Worm (Caenorhabditis elegans) whole organism, young adult: ENCODE data around the gene F22B3.10.

Source experiments
- B0019.2 ChIP-seq: fragments of 200-800 bp; sonication (Bioruptor generic); conservative IDR thresholded peaks from 2 replicates; pipeline ENCODE4 v1.3.6; 2022; ENCODE audit warnings: missing genetic modification reagents, missing genetic modification characterization, missing compliant biosample characterization
- B0035.1 ChIP-seq: sonication (generic microtip); optimal IDR thresholded peaks from 2 replicates; lab custom pipeline; 2016; ENCODE audit warnings: missing genetic modification characterization, mild to moderate bottlenecking, missing compliant biosample characterization, missing genotype, missing genetic modification reagents
- C17E4.6 ChIP-seq: fragments of 200-800 bp; sonication (Bioruptor generic); IDR thresholded peaks from 2 replicates; pipeline ENCODE4 v1.3.6; 2022; ENCODE audit warnings: missing genetic modification reagents, missing genetic modification characterization, missing compliant biosample characterization
- D2030.7 ChIP-seq: fragments of 200-800 bp; sonication (Bioruptor generic); IDR thresholded peaks from 2 replicates; pipeline ENCODE4 v1.3.6; 2022; ENCODE audit warnings: missing genetic modification reagents, missing genetic modification characterization, missing compliant biosample characterization
- F10E7.11 ChIP-seq: sonication (generic microtip); optimal IDR thresholded peaks from 2 replicates; lab custom pipeline; 2017; ENCODE audit warnings: mild to moderate bottlenecking, missing genetic modification characterization, moderate library complexity, missing compliant biosample characterization
- F22D6.2 ChIP-seq: sonication (generic microtip); optimal IDR thresholded peaks from 2 replicates; lab custom pipeline; 2016; ENCODE audit warnings: mild to moderate bottlenecking, missing genetic modification characterization, missing compliant biosample characterization
- F55B11.4 ChIP-seq: sonication (generic microtip); optimal IDR thresholded peaks from 2 replicates; lab custom pipeline; 2016; ENCODE audit warnings: missing compliant biosample characterization, missing genetic modification characterization, borderline replicate concordance; ENCODE audit not compliant: insufficient read depth
- F57A8.1 ChIP-seq: fragments of 200-800 bp; sonication (Bioruptor generic); optimal IDR thresholded peaks from 2 replicates; lab custom pipeline; 2018; ENCODE audit warnings: mild to moderate bottlenecking, missing genetic modification characterization, moderate library complexity, missing compliant biosample characterization
- Y67H2A.10 ChIP-seq: fragments of 200-800 bp; sonication (Bioruptor generic); conservative IDR thresholded peaks from 2 replicates; pipeline ENCODE4 v1.3.6; 2022; ENCODE audit warnings: missing genetic modification reagents, missing genetic modification characterization, missing compliant biosample characterization
- Y95B8A.8 ChIP-seq: fragments of 200-800 bp; sonication (Bioruptor generic); IDR thresholded peaks from 2 replicates; pipeline ENCODE4 v1.3.6; 2022; ENCODE audit warnings: missing genetic modification reagents, missing genetic modification characterization, missing compliant biosample characterization
- akir-1 ChIP-seq: fragments of 200-800 bp; sonication (Bioruptor generic); optimal IDR thresholded peaks from 2 replicates; lab custom pipeline; 2018; ENCODE audit warnings: mild to moderate bottlenecking, missing genetic modification characterization, moderate library complexity, missing compliant biosample characterization
- ama-1 ChIP-seq, 3 experiments: fragments of 150-350 bp in 1 of 3; sonication (generic microtip) in 2 of 3; optimal IDR thresholded peaks; 2 replicates each; lab custom pipeline; 2014 to 2018; ENCODE audit warnings: missing biosample characterization in 2 of 3, missing genetic modification characterization in 2 of 3, missing genetic modification reagents in 2 of 3
- attf-5 ChIP-seq: fragments of 200-800 bp; sonication (Bioruptor generic); optimal IDR thresholded peaks from 2 replicates; lab custom pipeline; 2018; ENCODE audit warnings: mild to moderate bottlenecking, missing genetic modification characterization, missing compliant biosample characterization
- attf-6 ChIP-seq: fragments of 200-800 bp; sonication (Bioruptor generic); IDR thresholded peaks from 2 replicates; pipeline ENCODE4 v1.3.6; 2022; ENCODE audit warnings: missing genetic modification reagents, missing genetic modification characterization, missing compliant biosample characterization
- bed-1 ChIP-seq: fragments of 200-800 bp; sonication (Bioruptor generic); IDR thresholded peaks from 2 replicates; pipeline ENCODE4 v1.3.6; 2022; ENCODE audit warnings: missing genetic modification reagents, missing genetic modification characterization, missing compliant biosample characterization
- ceh-91 ChIP-seq: fragments of 200-800 bp; sonication (Bioruptor generic); IDR thresholded peaks from 2 replicates; pipeline ENCODE4 v1.3.6; 2022; ENCODE audit warnings: missing genetic modification reagents, missing genetic modification characterization, missing compliant biosample characterization
- dpff-1 ChIP-seq: sonication (generic microtip); optimal IDR thresholded peaks from 2 replicates; lab custom pipeline; 2017; ENCODE audit warnings: mild to moderate bottlenecking, missing genetic modification characterization, missing compliant biosample characterization
- dpl-1 ChIP-seq: fragments of 150-350 bp; optimal IDR thresholded peaks from 2 replicates; lab custom pipeline; 2014; ENCODE audit warnings: missing biosample characterization, missing genetic modification reagents, missing genetic modification characterization
- efl-1 ChIP-seq: fragments of 150-350 bp; optimal IDR thresholded peaks from 2 replicates; lab custom pipeline; 2014; ENCODE audit warnings: missing biosample characterization, missing genetic modification reagents, missing genetic modification characterization
- fkh-3 ChIP-seq: sonication (generic microtip); optimal IDR thresholded peaks from 2 replicates; lab custom pipeline; 2016; ENCODE audit warnings: mild to moderate bottlenecking, missing genetic modification characterization, missing compliant biosample characterization
- hlh-12 ChIP-seq: sonication (generic microtip); optimal IDR thresholded peaks from 2 replicates; lab custom pipeline; 2016; ENCODE audit warnings: missing genetic modification characterization, missing compliant biosample characterization
- hmg-20 ChIP-seq: fragments of 200-800 bp; sonication (Bioruptor generic); IDR thresholded peaks from 2 replicates; pipeline ENCODE4 v1.3.6; 2022; ENCODE audit warnings: missing genetic modification reagents, missing genetic modification characterization, missing compliant biosample characterization
- lag-1 ChIP-seq: fragments of 200-800 bp; sonication (Bioruptor generic); IDR thresholded peaks from 2 replicates; pipeline ENCODE4 v1.3.6; 2022; ENCODE audit warnings: missing genetic modification reagents, missing genetic modification characterization, missing compliant biosample characterization
- lin-26 ChIP-seq: fragments of 200-800 bp; sonication (Bioruptor generic); IDR thresholded peaks from 2 replicates; pipeline ENCODE4 v1.3.6; 2022; ENCODE audit warnings: missing genetic modification reagents, missing genetic modification characterization, missing compliant biosample characterization
- lin-54 ChIP-seq: fragments of 200-800 bp; sonication (Bioruptor generic); optimal IDR thresholded peaks from 2 replicates; lab custom pipeline; 2018; ENCODE audit warnings: mild to moderate bottlenecking, missing genetic modification characterization, missing compliant biosample characterization
- lsl-1 ChIP-seq: fragments of 200-800 bp; sonication (Bioruptor generic); optimal IDR thresholded peaks from 2 replicates; lab custom pipeline; 2018; ENCODE audit warnings: mild to moderate bottlenecking, missing genetic modification characterization, moderate library complexity, missing compliant biosample characterization
- madf-6 ChIP-seq: fragments of 200-800 bp; sonication (Bioruptor generic); IDR thresholded peaks from 2 replicates; pipeline ENCODE4 v1.3.6; 2022; ENCODE audit warnings: missing genetic modification reagents, missing genetic modification characterization, missing compliant biosample characterization
- madf-8 ChIP-seq: fragments of 200-800 bp; sonication (Bioruptor generic); conservative IDR thresholded peaks from 2 replicates; pipeline ENCODE4 v1.3.6; 2022; ENCODE audit warnings: missing genetic modification reagents, missing genetic modification characterization, missing compliant biosample characterization
- mel-28 ChIP-seq: sonication (generic microtip); optimal IDR thresholded peaks from 2 replicates; lab custom pipeline; 2016; ENCODE audit warnings: borderline replicate concordance, mild to moderate bottlenecking, missing genetic modification characterization, missing compliant biosample characterization
- mxl-1 ChIP-seq: sonication (generic microtip); optimal IDR thresholded peaks from 2 replicates; lab custom pipeline; 2016; ENCODE audit warnings: missing genetic modification characterization, missing compliant biosample characterization
- nfya-1 ChIP-seq: sonication (generic microtip); optimal IDR thresholded peaks from 2 replicates; lab custom pipeline; 2017; ENCODE audit warnings: antibody characterized with exemption, missing compliant biosample characterization, missing genetic modification characterization, borderline replicate concordance; ENCODE audit not compliant: insufficient read depth
- nfya-2 ChIP-seq: fragments of 200-800 bp; sonication (Bioruptor generic); IDR thresholded peaks from 2 replicates; pipeline ENCODE4 v1.3.6; 2022; ENCODE audit warnings: missing genetic modification reagents, missing genetic modification characterization, missing compliant biosample characterization
- nhr-27 ChIP-seq: fragments of 200-800 bp; sonication (Bioruptor generic); optimal IDR thresholded peaks from 2 replicates; lab custom pipeline; 2018; ENCODE audit warnings: mild to moderate bottlenecking, missing genetic modification characterization, moderate library complexity, missing compliant biosample characterization
- nhr-90 ChIP-seq: sonication (generic microtip); optimal IDR thresholded peaks from 2 replicates; lab custom pipeline; 2016; ENCODE audit warnings: missing genotype, mild to moderate bottlenecking, missing genetic modification characterization, missing compliant biosample characterization
- rcor-1 ChIP-seq: fragments of 200-800 bp; sonication (Bioruptor generic); IDR thresholded peaks from 2 replicates; pipeline ENCODE4 v1.3.6; 2022; ENCODE audit warnings: missing genetic modification reagents, missing genetic modification characterization, missing compliant biosample characterization
- rec-8 ChIP-seq, 2 experiments: sonication (generic microtip); optimal IDR thresholded peaks; 2 replicates each; lab custom pipeline; 2016; ENCODE audit warnings: mild to moderate bottlenecking in 2 of 2, missing genetic modification characterization in 2 of 2, missing genetic modification reagents in 2 of 2, missing genotype in 2 of 2, missing biosample characterization in 1 of 2, missing compliant biosample characterization in 1 of 2, moderate library complexity in 1 of 2
- rpc-1 ChIP-seq, 2 experiments: fragments of 150-350 bp in 1 of 2; sonication (generic microtip) in 1 of 2; optimal IDR thresholded peaks; 2 replicates each; lab custom pipeline; 2014 to 2018; ENCODE audit warnings: missing biosample characterization in 1 of 2, missing genetic modification characterization in 1 of 2, missing genetic modification reagents in 1 of 2, missing genotype in 1 of 2
- sdz-38 ChIP-seq: sonication (generic microtip); optimal IDR thresholded peaks from 2 replicates; lab custom pipeline; 2016; ENCODE audit warnings: missing genotype, missing genetic modification characterization, missing compliant biosample characterization
- snpc-3.4 ChIP-seq: sonication (generic microtip); optimal IDR thresholded peaks from 2 replicates; lab custom pipeline; 2017; ENCODE audit warnings: missing genetic modification characterization, mild to moderate bottlenecking, missing compliant biosample characterization, antibody characterized with exemption, moderate library complexity, missing genotype, missing genetic modification reagents
- snpc-4 ChIP-seq, 5 experiments: fragments of 150-350 bp in 1 of 5; sonication (generic microtip) in 4 of 5; optimal IDR thresholded peaks; 2 replicates each; lab custom pipeline; 2014 to 2018; ENCODE audit warnings: missing genetic modification characterization in 5 of 5, missing biosample characterization in 3 of 5, antibody characterized with exemption in 2 of 5, mild to moderate bottlenecking in 2 of 5, missing compliant biosample characterization in 2 of 5, missing genotype in 2 of 5, moderate library complexity in 2 of 5, missing genetic modification reagents in 1 of 5
- sptf-2 ChIP-seq: fragments of 200-800 bp; sonication (Bioruptor generic); optimal IDR thresholded peaks from 2 replicates; lab custom pipeline; 2018; ENCODE audit warnings: mild to moderate bottlenecking, missing genetic modification characterization, missing compliant biosample characterization
- unc-130 ChIP-seq: sonication (generic microtip); optimal IDR thresholded peaks from 2 replicates; lab custom pipeline; 2016; ENCODE audit warnings: missing genetic modification reagents, missing genetic modification characterization, missing compliant biosample characterization
- unc-62 ChIP-seq: fragments of 150-350 bp; optimal IDR thresholded peaks from 2 replicates; lab custom pipeline; 2014; ENCODE audit warnings: missing biosample characterization, missing genetic modification reagents, missing genetic modification characterization
- xnd-1 ChIP-seq: sonication (generic microtip); optimal IDR thresholded peaks from 2 replicates; lab custom pipeline; 2016; ENCODE audit warnings: missing genotype, missing genetic modification reagents, missing genetic modification characterization, missing compliant biosample characterization
- ztf-28 ChIP-seq: fragments of 200-800 bp; sonication (Bioruptor generic); IDR thresholded peaks from 2 replicates; pipeline ENCODE4 v1.3.6; 2022; ENCODE audit warnings: missing genetic modification reagents, missing genetic modification characterization, missing compliant biosample characterization
- ztf-3 ChIP-seq: fragments of 200-800 bp; sonication (Bioruptor generic); optimal IDR thresholded peaks from 2 replicates; lab custom pipeline; 2018; ENCODE audit warnings: mild to moderate bottlenecking, missing genetic modification characterization, missing compliant biosample characterization

Gene F22B3.10

ce11 chrIV:11403288-11403991 lies 11.4 kb downstream of the F22B3.10 start, which contains the start of the genes memi-3 and cyp-31A2:
TSS of gene memi-3 (minus strand) at chrIV:11403338.
TSS of gene cyp-31A2 (plus strand) at chrIV:11403961.
- no peak for TF ChIP-seq F10E7.11 (tag; lab: Kevin White, UChicago)
- no peak for TF ChIP-seq B0019.2 (GFP tag; lab: Robert Waterston, UW)
- no peak for TF ChIP-seq sptf-2
- peak; percentile 76 for TF ChIP-seq efl-1 (GFP tag; lab: Kevin White, UChicago)
- no peak for TF ChIP-seq rcor-1 (GFP tag; lab: Robert Waterston, UW)
- no peak for TF ChIP-seq nfya-1
- TF ChIP-seq ceh-91 (GFP tag; lab: Robert Waterston, UW): peak; percentile 40; the same call in 1 of the 2 replicates
- TF ChIP-seq lin-26: no peak
- no peak for TF ChIP-seq hmg-20 (GFP tag; lab: Robert Waterston, UW)
- no peak for TF ChIP-seq nhr-27 (tag; lab: Kevin White, UChicago)
- no peak for TF ChIP-seq C17E4.6 (GFP tag; lab: Robert Waterston, UW)
- TF ChIP-seq ztf-28 (GFP tag; lab: Robert Waterston, UW): no peak
- no peak for TF ChIP-seq dpff-1 (tag; lab: Kevin White, UChicago)
- no peak for TF ChIP-seq mel-28 (tag; lab: Kevin White, UChicago)
- TF ChIP-seq Y95B8A.8 (GFP tag; lab: Robert Waterston, UW): no peak
- TF ChIP-seq madf-6 (GFP tag; lab: Robert Waterston, UW): peak; percentile 86
- no peak for TF ChIP-seq sdz-38 (tag; lab: Kevin White, UChicago)
- TF ChIP-seq Y67H2A.10 (GFP tag; lab: Robert Waterston, UW): no peak
- no peak for TF ChIP-seq hlh-12 (tag; lab: Kevin White, UChicago)
- no peak for TF ChIP-seq attf-6
- no peak for TF ChIP-seq B0035.1 (tag; lab: Kevin White, UChicago)
- TF ChIP-seq nhr-90: no peak
- peak; percentile 82 for TF ChIP-seq lsl-1 (GFP tag; lab: Kevin White, UChicago)
- TF ChIP-seq F57A8.1 (GFP tag; lab: Kevin White, UChicago): no peak
- TF ChIP-seq fkh-3 (tag; lab: Kevin White, UChicago): no peak
- no peak for TF ChIP-seq rec-8 (tag; optimal IDR thresholded peaks at IDR 0.05; lab: Kevin White, UChicago)
- TF ChIP-seq lag-1 (GFP tag; lab: Robert Waterston, UW): no peak
- TF ChIP-seq rpc-1 (optimal IDR thresholded peaks at IDR 0.05; lab: Kevin White, UChicago): no peak
- no peak for TF ChIP-seq rpc-1 (tag; optimal IDR thresholded peaks at IDR 0.05; lab: Kevin White, UChicago)
- peak; percentile 45 for TF ChIP-seq lin-54
- no peak for TF ChIP-seq bed-1 (GFP tag; lab: Robert Waterston, UW)
- TF ChIP-seq ama-1 (optimal IDR thresholded peaks at IDR 0.05; lab: Kevin White, UChicago): no peak
- no peak for TF ChIP-seq ama-1 (GFP tag; optimal IDR thresholded peaks at IDR 0.05; lab: Kevin White, UChicago)
- no peak for TF ChIP-seq snpc-4 (GFP tag; optimal IDR thresholded peaks at IDR 0.05; lab: Kevin White, UChicago)
- peak in 1 of 4 experiments; percentile 7 for TF ChIP-seq snpc-4 (tag; optimal IDR thresholded peaks at IDR 0.05; lab: Kevin White, UChicago)
- TF ChIP-seq F55B11.4 (tag; lab: Kevin White, UChicago): no peak
- TF ChIP-seq attf-5: no peak
- no peak for TF ChIP-seq nfya-2 (GFP tag; lab: Robert Waterston, UW)
- no peak for TF ChIP-seq mxl-1 (tag; lab: Kevin White, UChicago)
- TF ChIP-seq snpc-3.4 (tag; lab: Kevin White, UChicago): no peak
- TF ChIP-seq ztf-3: no peak
- peak; percentile 5; the same call in 1 of the 2 replicates for TF ChIP-seq madf-8
- no peak for TF ChIP-seq F22D6.2 (tag; lab: Kevin White, UChicago)
- peak; percentile 50 for TF ChIP-seq dpl-1 (GFP tag; lab: Kevin White, UChicago)
- no peak for TF ChIP-seq unc-62
- TF ChIP-seq akir-1 (GFP tag; lab: Kevin White, UChicago): no peak
- TF ChIP-seq D2030.7 (GFP tag; lab: Robert Waterston, UW): peak; percentile 39; the same call in 1 of the 2 replicates
- TF ChIP-seq unc-130: peak; percentile 39
- peak; percentile 80 for TF ChIP-seq xnd-1 (tag; lab: Kevin White, UChicago)
